Worm (Caenorhabditis elegans): ENCODE results near the gene F40G12.2.

Gene F40G12.2

DNA sequence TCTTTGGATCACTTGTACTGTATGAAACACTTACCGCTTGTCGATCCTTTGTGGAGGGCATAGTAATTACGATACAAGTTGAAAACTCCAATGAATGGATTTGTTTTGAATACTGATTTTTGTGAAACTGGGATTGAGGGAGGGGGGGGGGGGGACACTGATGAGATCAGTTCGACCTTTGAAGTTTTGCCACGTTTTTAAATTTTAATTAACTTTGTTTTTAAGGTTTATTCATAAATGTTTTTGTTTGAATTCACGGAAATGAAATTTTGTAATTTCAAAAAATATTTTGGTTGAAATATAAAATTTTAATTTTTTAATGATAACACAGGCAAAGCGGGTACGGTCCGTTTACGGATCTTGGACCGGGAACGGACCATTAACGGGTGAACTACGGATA, 24.8 kb downstream of the F40G12.2 start, which contains the start of gene ent-3:
TSS of gene ent-3 (minus strand) at position 101 of the 400 bp plus-strand sequence.
- no peak for TF ChIP-seq him-1 (tag; optimal IDR thresholded peaks at IDR 0.05)

DNA sequence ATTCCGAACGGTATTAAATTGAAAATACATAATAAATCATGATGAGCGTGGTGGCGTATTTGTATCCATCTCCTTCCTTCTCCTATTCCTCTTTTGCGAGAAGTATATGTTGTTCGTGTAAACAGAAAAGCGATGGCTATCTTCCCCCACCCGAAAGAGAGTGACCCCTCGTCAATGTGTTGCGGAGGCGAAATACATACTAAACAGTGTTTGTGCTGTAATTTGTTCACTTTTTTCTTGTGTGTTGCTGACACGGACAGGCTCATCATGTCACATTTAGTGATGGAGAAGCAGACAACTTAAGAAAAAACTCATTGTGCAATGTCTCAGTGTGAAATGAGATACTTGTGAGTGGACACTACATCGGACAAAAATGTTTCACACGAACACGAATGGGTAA, 29.1 kb downstream of the F40G12.2 start:
- TF ChIP-seq dao-5 (tag; optimal IDR thresholded peaks at IDR 0.05), result no peak
- no peak for TF ChIP-seq W03F9.2 (tag; optimal IDR thresholded peaks at IDR 0.05)
- TF ChIP-seq him-1 (tag; optimal IDR thresholded peaks at IDR 0.05), result no peak

DNA sequence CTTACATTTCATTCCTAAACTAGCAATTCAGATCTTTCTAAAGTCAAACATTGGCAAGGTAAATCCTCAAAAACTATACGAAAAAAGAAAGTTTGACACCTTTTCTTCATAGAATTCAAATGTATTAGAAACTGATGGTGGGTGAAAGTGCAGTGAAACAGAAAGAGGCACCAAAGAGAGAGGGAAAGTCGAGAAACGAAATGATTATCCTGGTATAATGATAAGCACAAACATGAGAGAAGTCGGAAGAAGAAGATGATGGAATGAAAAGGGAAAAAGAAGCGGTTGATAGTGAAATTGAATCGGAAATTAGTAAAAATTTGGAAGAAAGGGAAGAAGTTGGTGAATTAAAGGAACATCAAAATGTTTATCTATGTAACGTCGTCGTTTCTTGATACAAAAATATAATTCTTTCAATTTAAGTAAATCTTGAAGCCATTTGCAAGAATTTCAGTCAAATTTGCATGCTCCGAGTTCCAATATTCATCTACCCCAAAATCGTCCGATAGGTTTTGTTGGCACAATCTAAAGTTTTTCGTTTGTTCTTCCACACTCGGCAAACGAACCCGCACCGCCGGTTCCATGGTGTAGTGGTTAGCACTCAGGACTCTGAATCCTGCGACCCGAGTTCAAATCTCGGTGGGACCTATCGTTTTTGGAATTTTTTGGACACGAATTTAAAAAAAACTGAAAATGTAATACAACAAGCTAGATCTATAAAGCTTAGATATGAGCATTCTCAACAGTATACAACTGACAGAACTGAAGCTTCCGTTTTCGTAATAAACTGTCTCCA, 29.7 kb downstream of the F40G12.2 start:
- TF ChIP-seq W03F9.2 (tag; optimal IDR thresholded peaks at IDR 0.05) (no peak), him-1 (tag; optimal IDR thresholded peaks at IDR 0.05) (no peak), dao-5 (tag; optimal IDR thresholded peaks at IDR 0.05) (no peak)

DNA sequence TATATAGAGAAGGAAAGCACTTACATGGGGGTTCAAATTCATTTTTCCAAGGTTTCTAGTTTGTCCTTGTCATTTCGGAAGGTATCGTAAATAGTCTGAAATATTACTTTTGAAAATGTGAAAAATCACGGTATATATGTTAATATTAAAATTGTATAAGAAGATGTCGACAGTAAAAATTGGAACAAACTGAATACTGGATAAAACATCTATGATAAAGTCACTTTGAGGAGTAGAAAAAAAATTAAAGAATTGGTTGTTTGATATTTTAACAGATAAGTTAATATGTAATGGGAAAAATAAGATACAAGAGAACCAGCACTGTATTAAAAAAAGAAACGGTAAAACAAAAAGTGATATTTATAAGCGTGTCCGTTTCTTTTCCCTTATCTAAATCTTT, 34.4 kb downstream of the F40G12.2 start, which contains the start of gene nep-21:
TSS of gene nep-21 (minus strand) at position 101 of the 400 bp plus-strand sequence.
- TF ChIP-seq him-1 (tag; optimal IDR thresholded peaks at IDR 0.05) (no peak), dao-5 (tag; optimal IDR thresholded peaks at IDR 0.05) (no peak), W03F9.2 (tag; optimal IDR thresholded peaks at IDR 0.05) (no peak)

DNA sequence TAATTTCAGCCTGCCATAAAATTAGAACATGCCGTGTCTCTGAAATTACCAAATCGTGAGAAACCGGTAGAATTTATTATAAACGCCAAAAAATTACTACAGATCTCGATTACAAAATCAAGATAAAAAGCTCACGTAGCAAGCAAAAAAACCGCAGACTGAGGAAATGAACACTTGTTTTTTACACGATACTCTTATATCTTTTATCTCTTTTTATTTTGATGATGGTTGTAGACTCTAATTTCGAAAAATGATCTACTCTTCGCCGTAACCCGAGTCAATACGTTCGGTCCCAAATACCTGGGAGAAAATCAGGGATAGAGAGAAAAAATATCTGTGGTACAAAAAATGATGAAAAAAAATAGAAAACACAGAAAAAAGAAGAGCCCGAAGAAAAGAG, 37.6 kb downstream of the F40G12.2 start:
- TF ChIP-seq him-1 (tag; optimal IDR thresholded peaks at IDR 0.05), result no peak

DNA sequence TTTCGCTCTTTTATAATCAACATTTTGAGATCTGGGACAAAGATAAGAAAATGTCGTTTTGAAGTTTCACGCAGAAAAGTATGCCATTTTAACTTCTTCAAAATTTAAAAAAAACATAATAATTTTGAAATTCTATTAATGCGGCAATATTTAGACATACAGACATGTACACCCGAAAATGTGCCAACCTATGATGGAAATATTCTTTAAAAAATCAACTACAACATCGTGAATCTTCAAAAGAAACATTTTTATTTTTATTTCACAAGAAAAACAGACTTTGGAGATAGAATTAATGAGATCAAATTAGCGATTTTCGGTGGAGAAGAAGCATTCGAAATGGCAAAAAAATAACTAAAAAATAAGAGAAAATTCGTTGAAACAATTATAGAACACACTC, 45.6 kb downstream of the F40G12.2 start, which contains the start of gene T16A9.5:
TSS of gene T16A9.5 (minus strand) at position 101 of the 400 bp plus-strand sequence.
- TF ChIP-seq dao-5 (tag; optimal IDR thresholded peaks at IDR 0.05) (no peak), him-1 (tag; optimal IDR thresholded peaks at IDR 0.05) (no peak), W03F9.2 (tag; optimal IDR thresholded peaks at IDR 0.05) (no peak)

DNA sequence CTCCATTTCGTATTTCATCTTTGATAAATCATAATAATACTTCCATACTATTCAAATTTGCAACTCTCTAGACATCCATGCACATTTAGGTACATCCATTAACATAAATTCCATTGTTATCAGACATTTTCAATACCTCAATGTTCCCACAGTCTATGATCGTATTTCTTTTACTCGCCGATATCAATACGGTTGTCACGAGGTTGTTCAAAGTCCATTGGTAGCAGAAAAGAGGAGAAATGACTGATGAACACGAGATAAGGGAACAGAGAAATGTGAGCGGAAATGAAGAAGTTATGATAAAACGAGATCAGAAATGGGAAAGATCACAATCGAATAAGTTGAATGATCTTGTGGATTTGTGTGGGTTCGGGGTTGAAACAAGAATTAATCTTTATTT, 47.9 kb downstream of the F40G12.2 start:
- TF ChIP-seq dao-5 (tag; optimal IDR thresholded peaks at IDR 0.05), result no peak
- no peak for TF ChIP-seq him-1 (tag; optimal IDR thresholded peaks at IDR 0.05)
- no peak for TF ChIP-seq W03F9.2 (tag; optimal IDR thresholded peaks at IDR 0.05)

DNA sequence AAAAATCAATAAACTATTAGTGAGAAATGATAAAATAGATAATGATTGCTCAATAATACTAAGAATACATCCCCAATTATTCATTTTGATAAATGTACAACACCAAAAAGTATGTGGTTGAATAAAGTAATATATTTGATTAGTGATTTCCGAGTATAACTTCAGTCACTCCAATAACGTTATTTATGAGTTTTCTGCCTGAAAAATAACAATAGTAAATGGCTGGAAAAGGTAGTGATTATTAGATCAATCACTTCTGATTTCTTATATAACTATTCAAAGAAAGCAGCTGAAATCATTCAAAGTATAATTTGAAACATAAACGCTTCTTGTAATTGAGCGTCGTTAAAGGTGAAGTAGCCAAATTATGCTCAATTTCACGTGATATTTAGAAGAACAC, 50.0 kb downstream of the F40G12.2 start, which contains the start of gene str-230:
TSS of gene str-230 (minus strand) at position 101 of the 400 bp plus-strand sequence.
- TF ChIP-seq dao-5 (tag; optimal IDR thresholded peaks at IDR 0.05), result no peak
- no peak for TF ChIP-seq W03F9.2 (tag; optimal IDR thresholded peaks at IDR 0.05)
- no peak for TF ChIP-seq him-1 (tag; optimal IDR thresholded peaks at IDR 0.05)

Data from whole organism, L4/young adult.